Fruit fly (Drosophila melanogaster): ENCODE data around the gene CG5888.

CG5888 gene

DNA sequence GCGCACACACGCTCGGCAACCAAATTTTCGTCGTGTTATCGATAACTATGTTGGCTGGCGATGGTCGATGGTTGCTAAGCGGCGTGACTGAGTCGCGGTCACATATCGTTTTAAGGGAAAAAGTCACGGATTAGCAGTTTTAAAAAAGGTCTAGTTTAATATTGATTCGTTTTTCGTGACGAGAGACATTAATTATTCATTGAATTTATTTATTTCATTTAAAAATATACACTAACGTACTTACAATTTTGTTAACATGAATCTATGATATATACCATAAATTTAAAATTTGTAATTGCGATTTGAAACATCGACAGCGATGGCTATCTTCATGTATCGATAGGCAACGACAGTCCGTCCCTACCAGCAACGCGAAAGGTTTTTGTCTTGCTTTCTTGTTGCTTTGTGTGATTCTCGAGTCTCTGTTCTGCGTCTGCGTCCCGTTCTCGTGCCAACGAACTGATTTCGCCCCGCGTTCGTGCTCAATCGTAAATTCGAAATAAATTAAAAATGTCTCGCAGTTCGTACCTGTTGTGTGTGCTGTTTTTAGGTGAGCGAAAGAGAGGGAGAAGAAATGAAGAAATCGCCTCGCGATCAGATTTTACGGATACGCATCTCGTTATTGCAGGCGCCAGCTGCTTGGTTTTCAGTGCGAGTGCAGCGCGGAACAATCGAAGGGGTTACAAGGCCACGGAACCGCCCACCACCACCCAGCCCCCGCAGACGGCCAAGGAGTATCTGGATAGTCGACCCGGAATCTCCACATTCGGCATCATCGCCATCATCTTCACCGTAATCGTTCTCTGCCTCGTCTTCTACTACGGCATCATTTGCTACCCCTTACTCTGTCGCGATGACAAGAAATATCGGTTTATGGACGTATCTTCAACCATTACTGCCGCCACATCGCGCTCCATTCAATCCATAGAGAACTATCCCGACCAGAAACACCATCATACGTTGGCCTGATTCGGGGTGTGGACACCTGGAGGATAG lies 95.4 kb downstream of the CG5888 start, which contains the start of the genes Hyls1, chif and CG4455 (continued):
- TF ChIP-seq CG14965 (GFP tag; optimal IDR thresholded peaks at IDR 0.05; ENCODE audit: borderline replicate concordance) = no peak
- TF ChIP-seq Ets65A (GFP tag) = peak; percentile 68
- TF ChIP-seq mld (GFP tag; IDR thresholded peaks at IDR 0.05; ENCODE audit: partially characterized antibody) = peak; percentile 79; the same call in 2 of the 3 replicates
- TF ChIP-seq unpg (GFP tag; optimal IDR thresholded peaks at IDR 0.05) = no peak
- TF ChIP-seq crol (GFP tag; IDR thresholded peaks at IDR 0.05) = no peak
- no peak for TF ChIP-seq sim (GFP tag; IDR thresholded peaks at IDR 0.05)
- no peak for TF ChIP-seq Myb (GFP tag; optimal IDR thresholded peaks at IDR 0.05)
- TF ChIP-seq CG10462 (GFP tag; optimal IDR thresholded peaks at IDR 0.05) = no peak
- peak; percentile 64 for TF ChIP-seq grn (GFP tag; optimal IDR thresholded peaks at IDR 0.05)
- TF ChIP-seq CG3163 (GFP tag; optimal IDR thresholded peaks at IDR 0.05) = no peak
- peak; percentile 67 for TF ChIP-seq D (optimal IDR thresholded peaks at IDR 0.05)
- peak; percentile 40 for TF ChIP-seq D (GFP tag; optimal IDR thresholded peaks at IDR 0.05)
- TF ChIP-seq inv (GFP tag; IDR thresholded peaks at IDR 0.05; ENCODE audit: partially characterized antibody) = peak; percentile 89
- peak; percentile 95 for TF ChIP-seq knrl (GFP tag; IDR thresholded peaks at IDR 0.05; ENCODE audit: partially characterized antibody)
- no peak for TF ChIP-seq schlank (tag; optimal IDR thresholded peaks at IDR 0.05)
- peak; percentile 10 for TF ChIP-seq CTCF (GFP tag; optimal IDR thresholded peaks at IDR 0.05)
- no peak for TF ChIP-seq sens-2 (GFP tag; IDR thresholded peaks at IDR 0.05)
- peak; percentile 4 to 26 for TF ChIP-seq chif (GFP tag; optimal IDR thresholded peaks at IDR 0.05)
- TF ChIP-seq Dbx (GFP tag; IDR thresholded peaks at IDR 0.05) = no peak
- TF ChIP-seq NFAT (GFP tag; IDR thresholded peaks at IDR 0.05) = no peak
- TF ChIP-seq grau (tag; optimal IDR thresholded peaks at IDR 0.05) = no peak
- no peak for TF ChIP-seq crp (GFP tag; optimal IDR thresholded peaks at IDR 0.05)
- no peak for TF ChIP-seq Dip2 (GFP tag; IDR thresholded peaks at IDR 0.05)
- TF ChIP-seq Ptx1 (GFP tag; IDR thresholded peaks at IDR 0.05) = peak; percentile 20; the same call in 1 of the 2 replicates
- TF ChIP-seq Camta (GFP tag; optimal IDR thresholded peaks at IDR 0.05) = no peak
- no peak for TF ChIP-seq Side (GFP tag; optimal IDR thresholded peaks at IDR 0.05)
- no peak for TF ChIP-seq z (GFP tag; IDR thresholded peaks at IDR 0.05)
- no peak for TF ChIP-seq lov (optimal IDR thresholded peaks at IDR 0.05)
- TF ChIP-seq lov (GFP tag; IDR thresholded peaks at IDR 0.05) = no peak
- peak; percentile 53 for TF ChIP-seq ewg (GFP tag; optimal IDR thresholded peaks at IDR 0.05)
- TF ChIP-seq peb (GFP tag; IDR thresholded peaks at IDR 0.05) = no peak
- peak; percentile 93 for TF ChIP-seq CG31441 (GFP tag; IDR thresholded peaks at IDR 0.05)
- TF ChIP-seq HLH54F (GFP tag; optimal IDR thresholded peaks at IDR 0.05) = no peak
- TF ChIP-seq Ets97D (GFP tag; optimal IDR thresholded peaks at IDR 0.05) = peak; percentile 26
- TF ChIP-seq CG8359 (GFP tag; optimal IDR thresholded peaks at IDR 0.05; ENCODE audit: borderline replicate concordance) = no peak
- no peak for TF ChIP-seq Fer1 (GFP tag; optimal IDR thresholded peaks at IDR 0.05)
- TF ChIP-seq gcm2 (GFP tag; optimal IDR thresholded peaks at IDR 0.05) = no peak
- TF ChIP-seq CG31224 (GFP tag; IDR thresholded peaks at IDR 0.05) = no peak
- peak; percentile 88 for TF ChIP-seq CG13287 (GFP tag; IDR thresholded peaks at IDR 0.05; ENCODE audit: partially characterized antibody)
- peak; percentile 72 for TF ChIP-seq CG42726 (GFP tag; IDR thresholded peaks at IDR 0.05; ENCODE audit: partially characterized antibody)
- TF ChIP-seq HmgZ (tag; optimal IDR thresholded peaks at IDR 0.05) = peak; percentile 29
- peak; percentile 27 for TF ChIP-seq CG33557 (GFP tag; optimal IDR thresholded peaks at IDR 0.05)
- no peak for TF ChIP-seq dm (GFP tag; optimal IDR thresholded peaks at IDR 0.05)
- no peak for TF ChIP-seq GATAe (GFP tag; conservative IDR thresholded peaks at IDR 0.05)
- peak; percentile 78 for TF ChIP-seq D19B (GFP tag; optimal IDR thresholded peaks at IDR 0.05)
- peak; percentile 53 for TF ChIP-seq CG30403 (GFP tag; optimal IDR thresholded peaks at IDR 0.05)
- no peak for TF ChIP-seq CG17612 (GFP tag; IDR thresholded peaks at IDR 0.05)
- no peak for TF ChIP-seq CG16815 (GFP tag; optimal IDR thresholded peaks at IDR 0.05)
